Fruit fly (Drosophila melanogaster) whole organism, embryonic: ENCODE data around the gene CG14352.

ENCODE experiments used
- ATbp ChIP-seq: fragments of 200-800 bp; sonication (Bioruptor generic); optimal IDR thresholded peaks from 2 replicates; lab custom pipeline; 2017; ENCODE audit warnings: missing biosample characterization, mild to moderate bottlenecking, missing genetic modification characterization, missing genetic modification reagents
- CG10366 ChIP-seq: fragments of 200-800 bp; sonication (Bioruptor generic); IDR thresholded peaks from 2 replicates; pipeline ENCODE4 v1.3.6; 2022; ENCODE audit warnings: missing biosample characterization, missing genetic modification characterization
- CG10979 ChIP-seq: fragments of 200-800 bp; sonication (Bioruptor generic); optimal IDR thresholded peaks from 2 replicates; lab custom pipeline; 2018; ENCODE audit warnings: missing biosample characterization, mild to moderate bottlenecking, missing genetic modification characterization, moderate library complexity
- CG13424 ChIP-seq: fragments of 200-800 bp; sonication (Bioruptor generic); optimal IDR thresholded peaks from 2 replicates; lab custom pipeline; 2019; ENCODE audit warnings: missing biosample characterization, mild to moderate bottlenecking, missing genetic modification characterization, moderate library complexity
- CG14667 ChIP-seq: fragments of 200-800 bp; sonication (Bioruptor generic); IDR thresholded peaks from 2 replicates; pipeline ENCODE4 v1.3.6; 2022; ENCODE audit warnings: missing biosample characterization, missing genetic modification characterization
- CG16815 ChIP-seq: fragments of 200-800 bp; sonication (Bioruptor generic); optimal IDR thresholded peaks from 3 replicates; lab custom pipeline; 2017; ENCODE audit warnings: missing biosample characterization, mild to moderate bottlenecking, missing genetic modification characterization
- CG17385 ChIP-seq: fragments of 200-800 bp; sonication (Bioruptor generic); optimal IDR thresholded peaks from 3 replicates; lab custom pipeline; 2018; ENCODE audit warnings: missing biosample characterization, mild to moderate bottlenecking, missing genetic modification characterization
- CG18262 ChIP-seq: fragments of 200-800 bp; optimal IDR thresholded peaks from 3 replicates; lab custom pipeline; 2019; ENCODE audit warnings: missing biosample characterization, mild to moderate bottlenecking, missing genetic modification characterization, moderate library complexity
- CG30403 ChIP-seq: fragments of 200-800 bp; sonication (Bioruptor generic); optimal IDR thresholded peaks from 3 replicates; lab custom pipeline; 2016; ENCODE audit warnings: missing biosample characterization, missing genetic modification characterization
- CG31441 ChIP-seq: fragments of 200-800 bp; sonication (Bioruptor generic); IDR thresholded peaks from 2 replicates; pipeline ENCODE4 v1.3.6; 2022; ENCODE audit warnings: missing biosample characterization, missing genetic modification characterization
- CG34224 ChIP-seq: fragments of 200-800 bp; sonication (Bioruptor generic); IDR thresholded peaks from 3 replicates; pipeline ENCODE4 v1.3.6; 2022; ENCODE audit warnings: missing biosample characterization, missing genetic modification characterization; ENCODE audit not compliant: partially characterized antibody
- CG3726 ChIP-seq: fragments of 200-800 bp; sonication (Bioruptor generic); IDR thresholded peaks from 3 replicates; pipeline ENCODE4, ENCODE4 v1.3.6; 2022; ENCODE audit warnings: missing biosample characterization, missing genetic modification characterization
- CG4282 ChIP-seq: fragments of 200-800 bp; sonication (Bioruptor generic); optimal IDR thresholded peaks from 2 replicates; lab custom pipeline; 2016; ENCODE audit warnings: missing biosample characterization, missing genetic modification characterization
- CG7745 ChIP-seq: fragments of 200-800 bp; sonication (Bioruptor generic); optimal IDR thresholded peaks from 2 replicates; lab custom pipeline; 2018; ENCODE audit warnings: missing biosample characterization, mild to moderate bottlenecking, missing genetic modification characterization, moderate library complexity
- CG7839 ChIP-seq: fragments of 200-800 bp; sonication (Bioruptor generic); optimal IDR thresholded peaks from 3 replicates; lab custom pipeline; 2018; ENCODE audit warnings: missing biosample characterization, mild to moderate bottlenecking, missing genetic modification characterization, moderate library complexity
- CTCF ChIP-seq: fragments of 200-800 bp; sonication (Bioruptor generic); optimal IDR thresholded peaks from 2 replicates; lab custom pipeline; 2017; ENCODE audit warnings: missing biosample characterization, mild to moderate bottlenecking, missing genetic modification characterization, moderate library complexity
- Deaf1 ChIP-seq: fragments of 200-800 bp; optimal IDR thresholded peaks from 3 replicates; lab custom pipeline; 2019; ENCODE audit warnings: missing biosample characterization, mild to moderate bottlenecking, missing genetic modification characterization, moderate library complexity
- Dek ChIP-seq: fragments of 200-800 bp; sonication (Bioruptor generic); optimal IDR thresholded peaks from 3 replicates; lab custom pipeline; 2019; ENCODE audit warnings: missing biosample characterization, mild to moderate bottlenecking, missing genetic modification characterization, moderate library complexity
- Dip3 ChIP-seq: fragments of 200-800 bp; sonication (Bioruptor generic); optimal IDR thresholded peaks from 3 replicates; lab custom pipeline; 2016; ENCODE audit warnings: missing biosample characterization, missing genetic modification characterization
- E2f1 ChIP-seq: fragments of 200-800 bp; sonication (Bioruptor generic); IDR thresholded peaks from 2 replicates; pipeline ENCODE4 v1.3.6; 2022; ENCODE audit warnings: missing biosample characterization, missing genetic modification characterization
- Fer1 ChIP-seq: fragments of 200-800 bp; sonication (Bioruptor generic); optimal IDR thresholded peaks from 2 replicates; lab custom pipeline; 2017; ENCODE audit warnings: missing biosample characterization, mild to moderate bottlenecking, missing genetic modification characterization
- Gsc ChIP-seq: fragments of 200-800 bp; sonication (Bioruptor generic); IDR thresholded peaks from 2 replicates; pipeline ENCODE4 v1.3.6; 2022; ENCODE audit warnings: missing biosample characterization, missing genetic modification characterization
- HHEX ChIP-seq: fragments of 200-800 bp; sonication (Bioruptor generic); optimal IDR thresholded peaks from 3 replicates; lab custom pipeline; 2017; ENCODE audit warnings: missing biosample characterization, mild to moderate bottlenecking, missing genetic modification characterization, missing genetic modification reagents
- Hand ChIP-seq: fragments of 200-800 bp; sonication (Bioruptor generic); optimal IDR thresholded peaks from 2 replicates; lab custom pipeline; 2017; ENCODE audit warnings: mild to moderate bottlenecking, missing biosample characterization, missing genetic modification reagents, missing genetic modification characterization
- Hsf ChIP-seq: fragments of 200-800 bp; sonication (Bioruptor generic); optimal IDR thresholded peaks from 3 replicates; lab custom pipeline; 2016; ENCODE audit warnings: missing biosample characterization, missing genetic modification characterization
- NC2α ChIP-seq: fragments of 200-800 bp; sonication (Bioruptor generic); optimal IDR thresholded peaks from 2 replicates; lab custom pipeline; 2016; ENCODE audit warnings: missing biosample characterization, missing genetic modification characterization
- Optix ChIP-seq: fragments of 200-800 bp; sonication (Bioruptor generic); IDR thresholded peaks from 3 replicates; pipeline ENCODE4 v1.3.6; 2022; ENCODE audit warnings: missing biosample characterization, missing genetic modification characterization
- Sry-δ ChIP-seq: fragments of 200-800 bp; sonication (Bioruptor generic); optimal IDR thresholded peaks from 2 replicates; lab custom pipeline; 2016; ENCODE audit warnings: missing biosample characterization, missing genetic modification characterization
- Ssrp ChIP-seq: fragments of 200-800 bp; sonication (Bioruptor generic); optimal IDR thresholded peaks from 2 replicates; lab custom pipeline; 2018; ENCODE audit warnings: missing biosample characterization, mild to moderate bottlenecking, missing genetic modification characterization, moderate library complexity
- bab2 ChIP-seq: fragments of 200-800 bp; sonication (Bioruptor generic); optimal IDR thresholded peaks from 2 replicates; lab custom pipeline; 2016; ENCODE audit warnings: missing biosample characterization, missing genetic modification characterization
- cg ChIP-seq: fragments of 200-800 bp; sonication (Bioruptor generic); optimal IDR thresholded peaks from 3 replicates; lab custom pipeline; 2019; ENCODE audit warnings: missing biosample characterization, mild to moderate bottlenecking, missing genetic modification characterization, moderate library complexity
- dmrt99B ChIP-seq: fragments of 200-800 bp; sonication (Bioruptor generic); optimal IDR thresholded peaks from 2 replicates; lab custom pipeline; 2018; ENCODE audit warnings: missing biosample characterization, mild to moderate bottlenecking, missing genetic modification characterization, moderate library complexity
- emc ChIP-seq: fragments of 200-800 bp; sonication (Bioruptor generic); optimal IDR thresholded peaks from 2 replicates; lab custom pipeline; 2016; ENCODE audit warnings: missing biosample characterization, missing genetic modification characterization
- ems ChIP-seq: fragments of 200-800 bp; sonication (Bioruptor generic); optimal IDR thresholded peaks from 3 replicates; lab custom pipeline; 2016; ENCODE audit warnings: missing biosample characterization, missing genetic modification characterization
- eve ChIP-seq, 2 experiments: fragments of >200 bp; optimal IDR thresholded peaks; 2 replicates each; lab custom pipeline; 2017; ENCODE audit warnings: missing biosample characterization in 2 of 2, missing genetic modification characterization in 2 of 2
- fd96Cb ChIP-seq: fragments of 200-800 bp; sonication (Bioruptor generic); optimal IDR thresholded peaks from 2 replicates; lab custom pipeline; 2018; ENCODE audit warnings: missing biosample characterization, mild to moderate bottlenecking, missing genetic modification characterization, moderate library complexity
- gfzf ChIP-seq: fragments of 200-800 bp; sonication (Bioruptor generic); optimal IDR thresholded peaks from 2 replicates; lab custom pipeline; 2016; ENCODE audit warnings: missing biosample characterization, mild to moderate bottlenecking, missing genetic modification characterization, moderate library complexity
- ken ChIP-seq: fragments of 200-800 bp; sonication (Bioruptor generic); IDR thresholded peaks from 3 replicates; pipeline ENCODE4 v1.3.6; 2022; ENCODE audit warnings: missing biosample characterization, missing genetic modification characterization
- lmd ChIP-seq: fragments of 200-800 bp; sonication (Bioruptor generic); IDR thresholded peaks from 2 replicates; pipeline ENCODE4 v1.3.6; 2022; ENCODE audit warnings: missing biosample characterization, missing genetic modification characterization
- luna ChIP-seq: fragments of 200-800 bp; sonication (Bioruptor generic); optimal IDR thresholded peaks from 2 replicates; lab custom pipeline; 2016; ENCODE audit warnings: missing biosample characterization, missing genetic modification characterization
- nmo ChIP-seq: fragments of 200-800 bp; sonication (Bioruptor generic); optimal IDR thresholded peaks from 2 replicates; lab custom pipeline; 2018; ENCODE audit warnings: missing biosample characterization, mild to moderate bottlenecking, missing genetic modification characterization, moderate library complexity
- p53 ChIP-seq: fragments of 200-800 bp; sonication (Bioruptor generic); optimal IDR thresholded peaks from 2 replicates; lab custom pipeline; 2016; ENCODE audit warnings: missing biosample characterization, missing genetic modification characterization
- pan ChIP-seq, 4 experiments: fragments of >200 bp in 3 of 4; fragments of 200-800 bp in 1 of 4; sonication (Bioruptor generic) in 1 of 4; optimal IDR thresholded peaks in 3 of 4; IDR thresholded peaks in 1 of 4; 2 replicates each; pipeline versions ENCODE4 v1.3.6 to Lab custom; 2017 to 2022; ENCODE audit warnings: missing biosample characterization in 2 of 4, missing genetic modification characterization in 2 of 4, mixed read lengths in 1 of 4
- phol ChIP-seq: fragments of 200-800 bp; sonication (Bioruptor generic); optimal IDR thresholded peaks from 3 replicates; lab custom pipeline; 2018; ENCODE audit warnings: missing biosample characterization, mild to moderate bottlenecking, missing genetic modification characterization, moderate library complexity
- psq ChIP-seq: fragments of 200-800 bp; sonication (Bioruptor generic); optimal IDR thresholded peaks from 2 replicates; lab custom pipeline; 2017; ENCODE audit warnings: missing biosample characterization, missing genetic modification characterization
- sens ChIP-seq: fragments of 200-800 bp; sonication (Bioruptor generic); peaks from one replicate; lab custom pipeline; 2016; ENCODE audit warnings: missing biosample characterization, missing genetic modification characterization
- sqz ChIP-seq: fragments of 200-800 bp; sonication (Bioruptor generic); optimal IDR thresholded peaks from 3 replicates; lab custom pipeline; 2018; ENCODE audit warnings: missing biosample characterization, mild to moderate bottlenecking, missing genetic modification characterization
- tgo ChIP-seq: fragments of 200-800 bp; sonication (Bioruptor generic); IDR thresholded peaks from 3 replicates; pipeline ENCODE4 v1.3.6; 2022; ENCODE audit warnings: missing biosample characterization, missing genetic modification characterization
- tin ChIP-seq: fragments of 200-800 bp; sonication (Bioruptor generic); optimal IDR thresholded peaks from 3 replicates; lab custom pipeline; 2016; ENCODE audit warnings: missing biosample characterization, missing genetic modification characterization
- trem ChIP-seq: fragments of 200-800 bp; optimal IDR thresholded peaks from 3 replicates; lab custom pipeline; 2019; ENCODE audit warnings: missing biosample characterization, mild to moderate bottlenecking, missing genetic modification characterization, moderate library complexity
- unpg ChIP-seq: fragments of 200-800 bp; sonication (Bioruptor generic); optimal IDR thresholded peaks from 3 replicates; lab custom pipeline; 2018; ENCODE audit warnings: missing biosample characterization, mild to moderate bottlenecking, missing genetic modification characterization, moderate library complexity

Gene CG14352

DNA sequence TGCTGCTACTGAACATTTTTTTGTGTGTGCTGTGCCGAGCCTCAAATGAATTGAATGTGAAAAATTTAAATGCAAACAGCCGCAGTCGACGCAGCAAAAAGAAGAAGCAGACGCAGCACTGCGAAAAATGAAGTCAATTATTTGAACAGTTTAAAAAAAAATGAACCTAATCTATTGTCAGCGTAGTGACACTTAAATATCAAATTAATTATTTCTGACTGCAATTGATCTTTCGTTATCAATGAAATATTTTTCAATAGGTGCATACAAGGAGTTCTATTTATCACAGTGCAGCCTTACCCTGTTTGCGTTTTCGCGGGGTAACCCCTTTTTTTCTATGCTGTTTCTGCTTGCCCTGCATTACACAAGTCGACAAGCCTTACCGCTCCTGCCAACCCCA is 35.6 kb upstream of the CG14352 start (continued):
- TF ChIP-seq nmo (GFP tag; lab: Kevin White, UChicago) = peak; percentile 48
- TF ChIP-seq CG18262 = peak; percentile 26
- TF ChIP-seq CG16815 (GFP tag; lab: Kevin White, UChicago) = no peak
- TF ChIP-seq ken = 0 out of 3 replicates have a peak, but pooled peaks have one; percentile 51
- TF ChIP-seq Hand = no peak
- no peak for TF ChIP-seq Deaf1 (tag; lab: Kevin White, UChicago)
- TF ChIP-seq psq (GFP tag; lab: Kevin White, UChicago) = no peak
- TF ChIP-seq Fer1 (GFP tag; lab: Kevin White, UChicago) = peak; percentile 10
- TF ChIP-seq luna (GFP tag; lab: Kevin White, UChicago) = no peak
- TF ChIP-seq phol (tag; lab: Kevin White, UChicago) = peak; percentile 59
- TF ChIP-seq Ssrp = peak; percentile 35
- peak; percentile 69 for TF ChIP-seq tgo (GFP tag; lab: Robert Waterston, UW)
- peak; percentile 8 for TF ChIP-seq CG30403
- peak; percentile 38; the same call in 1 of the 2 replicates for TF ChIP-seq E2f1 (GFP tag; lab: Robert Waterston, UW)
- peak; percentile 41 for TF ChIP-seq bab2 (GFP tag; lab: Kevin White, UChicago)
- TF ChIP-seq CG34224 (GFP tag; lab: Robert Waterston, UW) = no peak
- TF ChIP-seq eve (GFP tag; optimal IDR thresholded peaks at IDR 0.05; lab: Kevin White, UChicago) = no peak
- no peak for TF ChIP-seq ems (GFP tag; lab: Kevin White, UChicago)
- peak; percentile 25; the same call in 1 of the 2 replicates for TF ChIP-seq CG14667 (GFP tag; lab: Robert Waterston, UW)
- no peak for TF ChIP-seq CG10979 (tag; lab: Kevin White, UChicago)
- no peak for TF ChIP-seq CG7745 (tag; lab: Kevin White, UChicago)
- peak; percentile 42 for TF ChIP-seq HHEX
- no peak for TF ChIP-seq emc (GFP tag; lab: Kevin White, UChicago)
- 0 out of 3 replicates have a peak, but pooled peaks have one; percentile 28 for TF ChIP-seq CG3726 (GFP tag; lab: Robert Waterston, UW)
- peak; percentile 5 for TF ChIP-seq Sry-δ (GFP tag; lab: Kevin White, UChicago)
- TF ChIP-seq CG10366 (GFP tag; lab: Robert Waterston, UW) = peak; percentile 53; the same call in 1 of the 2 replicates
- peak; percentile 9 for TF ChIP-seq CG17385 (GFP tag; lab: Kevin White, UChicago)
- no peak for TF ChIP-seq cg (GFP tag; lab: Kevin White, UChicago)
- TF ChIP-seq lmd = peak; percentile 50; the same call in 1 of the 2 replicates
- no peak for TF ChIP-seq CTCF (GFP tag; lab: Kevin White, UChicago)
- no peak for TF ChIP-seq Dip3 (GFP tag; lab: Kevin White, UChicago)
- TF ChIP-seq sqz = peak; percentile 23
- no peak for TF ChIP-seq NC2α (GFP tag; lab: Kevin White, UChicago)
- TF ChIP-seq dmrt99B (tag; lab: Kevin White, UChicago) = peak; percentile 56
- TF ChIP-seq tin (GFP tag; lab: Kevin White, UChicago) = peak; percentile 5
- TF ChIP-seq trem = no peak
- 0 out of 3 replicates have a peak, but pooled peaks have one; percentile 12 for TF ChIP-seq Optix
- TF ChIP-seq Dek (tag; lab: Kevin White, UChicago) = no peak
- TF ChIP-seq sens (GFP tag; lab: Kevin White, UChicago) = peak; percentile 59
- peak; percentile 42; the same call in 1 of the 2 replicates for TF ChIP-seq Gsc (GFP tag; lab: Robert Waterston, UW)
- peak; percentile 24 for TF ChIP-seq fd96Cb (tag; lab: Kevin White, UChicago)
- TF ChIP-seq Hsf = peak; percentile 13
- peak; percentile 47 for TF ChIP-seq CG13424 (tag; lab: Kevin White, UChicago)
- no peak for TF ChIP-seq CG4282
- TF ChIP-seq pan (optimal IDR thresholded peaks at IDR 0.05; lab: Kevin White, UChicago) = no peak
- peak in 1 of 2 experiments; percentile 76 for TF ChIP-seq pan (GFP tag; optimal IDR thresholded peaks at IDR 0.05 in 1 of 2, IDR thresholded peaks at IDR 0.05 in 1 of 2)
- TF ChIP-seq ATbp (GFP tag; lab: Kevin White, UChicago) = peak; percentile 16
- peak; percentile 65 for TF ChIP-seq CG31441
- peak; percentile 48 for TF ChIP-seq CG7839 (tag; lab: Kevin White, UChicago)
- peak; percentile 47 for TF ChIP-seq unpg (GFP tag; lab: Kevin White, UChicago)
- TF ChIP-seq gfzf (GFP tag; lab: Kevin White, UChicago) = no peak
- no peak for TF ChIP-seq p53 (GFP tag; lab: Kevin White, UChicago)
